Fruit fly (Drosophila melanogaster): ENCODE results near the gene bma.

The bma gene

DNA sequence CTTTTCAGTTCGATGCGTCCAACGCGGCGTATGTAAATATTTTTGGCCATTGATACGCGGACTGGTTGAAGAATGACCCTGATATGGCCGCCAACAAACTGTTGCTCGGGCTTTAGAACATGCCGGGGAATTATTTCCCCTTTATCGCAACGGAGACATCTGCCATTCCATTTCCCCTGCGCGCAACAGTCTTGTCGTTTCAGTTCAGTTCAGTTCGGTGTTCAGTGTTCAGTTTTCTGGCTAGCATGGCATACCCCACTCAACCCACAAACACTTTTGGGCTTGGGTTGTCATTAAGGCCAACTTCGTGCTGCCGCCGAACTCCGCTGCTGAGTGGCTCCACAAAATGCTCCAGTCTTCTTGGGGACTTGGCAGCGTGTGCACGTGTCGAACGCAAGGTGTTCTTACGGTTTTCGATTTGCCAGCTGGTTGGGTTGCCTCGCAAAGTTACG lies at the start of gene bma:
bma (plus strand) TSS at position 402 of the 452 bp plus-strand sequence.
- no peak for TF ChIP-seq insv (optimal IDR thresholded peaks at IDR 0.05)
- no peak for TF ChIP-seq Sin3A (optimal IDR thresholded peaks at IDR 0.05)
- TF ChIP-seq h (optimal IDR thresholded peaks at IDR 0.05), result no peak
- TF ChIP-seq ttk (optimal IDR thresholded peaks at IDR 0.05), result no peak
- no peak for TF ChIP-seq psq (optimal IDR thresholded peaks at IDR 0.05)
- no peak for TF ChIP-seq Myc (optimal IDR thresholded peaks at IDR 0.05)

dm6 chr3L:9859624-9860023 lies 48.3 kb upstream of the bma start, which contains the start of gene CG10809:
CG10809 (minus strand) TSS chr3L:9859889.
- TF ChIP-seq h (optimal IDR thresholded peaks at IDR 0.05) (no peak), Sin3A (optimal IDR thresholded peaks at IDR 0.05) (no peak), psq (optimal IDR thresholded peaks at IDR 0.05) (no peak), Myc (optimal IDR thresholded peaks at IDR 0.05) (no peak)

DNA sequence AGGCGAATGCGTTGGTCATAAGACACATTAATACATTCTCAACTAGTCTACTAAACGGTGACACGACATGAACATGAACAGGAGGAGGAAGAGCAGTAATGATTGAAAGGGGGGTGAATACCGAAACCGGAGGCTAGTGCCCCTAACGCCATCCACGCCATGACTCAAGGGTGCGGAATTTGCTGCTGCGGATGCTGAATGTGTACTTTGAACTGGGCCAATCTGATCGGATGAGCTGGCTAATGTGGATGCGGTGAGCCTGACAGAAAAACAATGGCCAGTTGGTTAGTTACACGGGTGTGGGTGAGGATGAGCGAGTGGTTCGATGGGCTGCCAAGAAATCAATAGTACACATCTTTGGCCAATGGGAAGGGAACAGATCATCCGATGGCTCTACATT lies 44.3 kb upstream of the bma start:
- TF ChIP-seq psq (optimal IDR thresholded peaks at IDR 0.05), result no peak
- no peak for TF ChIP-seq Sin3A (optimal IDR thresholded peaks at IDR 0.05)
- no peak for TF ChIP-seq h (optimal IDR thresholded peaks at IDR 0.05)
- no peak for TF ChIP-seq insv (optimal IDR thresholded peaks at IDR 0.05)
- TF ChIP-seq Myc (optimal IDR thresholded peaks at IDR 0.05), result no peak
- no peak for TF ChIP-seq ttk (optimal IDR thresholded peaks at IDR 0.05)

DNA sequence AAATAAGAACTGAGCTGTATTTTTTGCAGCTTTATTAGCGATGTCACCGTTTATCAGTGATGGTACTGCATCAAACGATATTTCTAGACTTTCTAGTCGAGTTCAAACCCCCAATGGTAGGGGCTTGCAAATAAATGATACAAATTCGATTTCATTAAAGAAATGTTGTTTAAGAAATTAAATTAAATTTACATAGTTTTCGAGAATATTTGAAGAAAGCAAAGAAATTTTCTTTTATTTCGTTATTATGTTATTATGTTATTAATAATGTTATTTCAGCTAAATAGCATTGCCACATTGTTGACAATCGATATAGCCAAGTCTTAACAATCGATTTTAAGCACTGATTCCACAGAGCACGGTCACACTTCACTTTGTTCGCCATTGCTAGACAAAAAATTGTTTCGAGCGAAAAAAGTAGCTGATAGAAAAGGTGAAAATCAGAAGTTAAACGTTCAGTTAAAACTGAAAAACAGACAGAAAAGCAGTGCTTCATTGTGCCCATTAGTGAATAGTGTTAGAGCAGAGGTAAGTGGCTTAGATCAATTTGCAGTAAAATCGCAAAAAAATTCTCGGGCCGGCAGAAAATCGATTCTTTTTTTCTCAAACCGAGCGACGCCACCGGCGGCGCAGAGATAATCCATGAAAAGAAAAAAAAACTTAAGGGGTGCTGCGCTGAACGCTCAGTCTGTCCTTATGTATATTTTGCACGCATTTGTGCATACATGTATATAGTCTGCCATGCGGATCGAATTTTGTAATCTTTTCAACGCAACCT lies 43.5 kb upstream of the bma start, which contains the start of the genes iPLA2-VIA and Ciz1:
iPLA2-VIA (minus strand) TSS at position 75 of the 778 bp plus-strand sequence.
Ciz1 (plus strand) TSS at position 365 of the 778 bp plus-strand sequence.
- TF ChIP-seq insv (optimal IDR thresholded peaks at IDR 0.05), result no peak
- TF ChIP-seq Sin3A (optimal IDR thresholded peaks at IDR 0.05), result no peak
- TF ChIP-seq ttk (optimal IDR thresholded peaks at IDR 0.05), result no peak
- no peak for TF ChIP-seq h (optimal IDR thresholded peaks at IDR 0.05)
- TF ChIP-seq Myc (optimal IDR thresholded peaks at IDR 0.05), result no peak
- no peak for TF ChIP-seq psq (optimal IDR thresholded peaks at IDR 0.05)

DNA sequence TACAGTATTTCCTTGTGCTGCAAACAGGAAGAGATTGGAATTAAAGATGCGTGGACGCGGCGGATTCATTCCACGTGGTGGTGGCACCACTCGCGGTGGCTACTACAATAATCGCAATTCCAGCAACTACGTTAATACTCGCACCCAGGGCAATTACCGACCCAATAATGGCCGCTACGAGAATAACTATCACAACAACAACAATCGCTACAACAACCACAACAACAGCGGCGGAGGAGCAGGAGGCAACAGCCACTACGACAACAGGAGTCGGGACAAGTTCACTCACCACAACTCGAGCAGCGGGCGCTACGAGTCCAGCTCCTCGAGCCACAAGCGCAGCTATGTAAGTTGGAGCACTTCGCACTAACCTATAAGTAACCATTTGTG lies 42.9 kb upstream of the bma start:
- no peak for TF ChIP-seq Sin3A (optimal IDR thresholded peaks at IDR 0.05)
- TF ChIP-seq ttk (optimal IDR thresholded peaks at IDR 0.05), result no peak
- no peak for TF ChIP-seq h (optimal IDR thresholded peaks at IDR 0.05)
- no peak for TF ChIP-seq Myc (optimal IDR thresholded peaks at IDR 0.05)

dm6 chr3L:9872035-9872434 lies 35.9 kb upstream of the bma start:
- TF ChIP-seq ttk (optimal IDR thresholded peaks at IDR 0.05) (no peak), insv (optimal IDR thresholded peaks at IDR 0.05) (no peak), h (optimal IDR thresholded peaks at IDR 0.05) (no peak), Myc (optimal IDR thresholded peaks at IDR 0.05) (no peak), Sin3A (optimal IDR thresholded peaks at IDR 0.05) (no peak), psq (optimal IDR thresholded peaks at IDR 0.05) (no peak)

DNA sequence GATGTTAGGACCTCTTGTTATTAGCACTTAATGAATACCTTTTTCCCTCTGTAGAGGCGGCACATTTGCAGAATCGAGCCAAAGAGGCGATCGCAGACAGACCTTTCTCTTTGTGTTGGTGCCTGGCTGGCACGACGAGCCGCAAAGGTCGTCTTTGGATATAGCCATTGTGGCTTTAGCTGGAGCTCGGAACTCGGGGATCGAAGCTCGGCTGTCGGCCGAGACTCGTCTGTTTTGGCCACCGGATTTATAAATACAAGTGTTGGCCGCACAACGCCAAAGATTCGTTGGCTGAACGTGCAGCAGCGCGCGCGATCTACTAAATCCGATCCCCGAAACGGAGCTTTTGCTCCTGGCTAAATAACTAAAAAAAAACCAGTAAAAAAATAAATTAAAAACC lies 29.2 kb upstream of the bma start, which contains the start of gene CG34382:
CG34382 (plus strand) TSS at position 301 of the 400 bp plus-strand sequence.
- TF ChIP-seq psq (optimal IDR thresholded peaks at IDR 0.05), result no peak
- TF ChIP-seq ttk (optimal IDR thresholded peaks at IDR 0.05), result no peak
- no peak for TF ChIP-seq Myc (optimal IDR thresholded peaks at IDR 0.05)
- TF ChIP-seq insv (optimal IDR thresholded peaks at IDR 0.05), result no peak
- no peak for TF ChIP-seq h (optimal IDR thresholded peaks at IDR 0.05)
- no peak for TF ChIP-seq Sin3A (optimal IDR thresholded peaks at IDR 0.05)

DNA sequence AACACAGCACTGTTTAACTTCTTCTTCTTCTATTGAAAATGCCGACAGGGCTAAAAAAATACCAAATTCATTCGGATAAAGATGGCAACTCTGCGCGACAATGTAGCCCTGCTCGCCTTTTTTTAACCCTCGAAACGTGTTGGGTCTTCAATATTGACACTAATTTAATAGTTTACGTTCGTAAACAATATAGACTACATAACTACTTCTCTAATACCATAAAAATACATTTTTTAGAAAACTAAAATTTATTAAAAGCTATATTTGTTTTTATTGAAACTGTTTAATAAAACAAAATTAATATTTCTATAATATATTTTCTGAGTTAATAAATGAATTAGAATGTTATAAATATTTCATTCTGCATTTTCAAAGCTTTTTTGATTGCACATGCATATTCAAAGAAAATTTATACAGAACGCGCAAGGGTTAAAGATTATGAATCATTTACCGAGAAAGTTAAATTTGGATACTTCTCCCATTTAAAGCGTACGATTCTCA lies 19.2 kb upstream of the bma start, which contains the start of the genes Taf2 and CalpB:
Taf2 (minus strand) TSS at position 54 of the 501 bp plus-strand sequence.
CalpB (plus strand) TSS at position 133 of the 501 bp plus-strand sequence.
- TF ChIP-seq Myc (optimal IDR thresholded peaks at IDR 0.05) (no peak), h (optimal IDR thresholded peaks at IDR 0.05) (no peak), ttk (optimal IDR thresholded peaks at IDR 0.05) (no peak), psq (optimal IDR thresholded peaks at IDR 0.05) (no peak), Sin3A (optimal IDR thresholded peaks at IDR 0.05) (no peak), insv (optimal IDR thresholded peaks at IDR 0.05) (no peak)

DNA sequence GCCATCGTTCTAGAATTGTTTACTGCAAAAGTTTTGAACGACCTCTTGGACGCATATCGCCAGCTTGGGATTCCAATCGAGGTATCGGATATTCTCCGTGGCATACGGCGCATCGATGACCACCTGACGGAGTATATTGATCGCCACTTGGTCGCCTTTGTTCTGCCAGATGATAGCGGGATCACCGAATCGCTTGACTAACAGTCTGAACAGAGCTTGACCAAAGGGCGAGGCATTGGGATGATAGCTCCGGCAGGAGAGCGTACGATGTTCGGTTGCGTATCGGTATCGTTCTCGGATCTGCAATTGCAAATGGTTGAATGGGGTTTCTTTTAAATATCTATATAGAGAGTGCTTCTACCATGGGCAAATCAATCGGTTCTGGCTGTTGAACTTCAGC lies 13.9 kb upstream of the bma start:
- no peak for TF ChIP-seq ttk (optimal IDR thresholded peaks at IDR 0.05)
- no peak for TF ChIP-seq insv (optimal IDR thresholded peaks at IDR 0.05)
- TF ChIP-seq h (optimal IDR thresholded peaks at IDR 0.05), result no peak
- no peak for TF ChIP-seq Myc (optimal IDR thresholded peaks at IDR 0.05)
- TF ChIP-seq Sin3A (optimal IDR thresholded peaks at IDR 0.05), result no peak
- TF ChIP-seq psq (optimal IDR thresholded peaks at IDR 0.05), result no peak

DNA sequence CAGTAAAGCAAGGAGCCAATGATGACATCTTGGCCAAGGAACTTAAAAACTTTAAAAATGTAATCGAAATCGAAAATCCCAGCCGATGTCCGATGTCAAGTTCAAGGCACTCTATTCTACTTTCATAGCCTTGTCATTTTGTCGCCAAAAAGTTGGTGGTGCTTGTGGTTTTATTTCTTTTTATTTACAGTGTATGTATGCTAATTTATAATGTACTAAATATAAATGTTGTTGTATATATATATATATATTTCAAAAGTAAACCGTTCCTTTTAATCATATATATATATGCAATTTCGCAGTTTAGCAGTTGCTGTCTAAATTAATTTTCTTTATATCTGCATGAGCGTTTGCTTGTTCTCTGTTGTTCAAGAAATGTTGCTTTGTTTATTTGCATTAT lies 13.3 kb upstream of the bma start, which contains the start of the genes CG6709 and Hez:
CG6709 (minus strand) TSS at position 101 of the 400 bp plus-strand sequence.
Hez (minus strand) TSS at position 101 of the 400 bp plus-strand sequence.
- TF ChIP-seq Sin3A (optimal IDR thresholded peaks at IDR 0.05) (no peak), insv (optimal IDR thresholded peaks at IDR 0.05) (no peak), psq (optimal IDR thresholded peaks at IDR 0.05) (no peak), ttk (optimal IDR thresholded peaks at IDR 0.05) (no peak), Myc (optimal IDR thresholded peaks at IDR 0.05) (no peak), h (optimal IDR thresholded peaks at IDR 0.05) (no peak)

dm6 chr3L:9897164-9897783 lies 10.6 kb upstream of the bma start:
- TF ChIP-seq insv (optimal IDR thresholded peaks at IDR 0.05) (no peak), psq (optimal IDR thresholded peaks at IDR 0.05) (no peak), ttk (optimal IDR thresholded peaks at IDR 0.05) (no peak), Myc (optimal IDR thresholded peaks at IDR 0.05) (no peak), h (optimal IDR thresholded peaks at IDR 0.05) (no peak), Sin3A (optimal IDR thresholded peaks at IDR 0.05) (no peak)

- TF ChIP-seq psq (optimal IDR thresholded peaks at IDR 0.05) (no peak), Sin3A (optimal IDR thresholded peaks at IDR 0.05) (no peak), ttk (optimal IDR thresholded peaks at IDR 0.05) (no peak), h (optimal IDR thresholded peaks at IDR 0.05) (no peak), insv (optimal IDR thresholded peaks at IDR 0.05) (no peak)
Observed at dm6 chr3L:9898355-9898754, 9.6 kb upstream of the bma start, which contains the start of the genes CG6707 and CG46387. CG6707 (minus strand) TSS chr3L:9898575. CG46387 (plus strand) TSS chr3L:9898626.

All from Kc167 (cell line).